Worm (Caenorhabditis elegans) whole organism, early embryonic: ENCODE results near the gene C12D5.9.

Source experiments
- B0310.2 ChIP-seq: sonication (generic microtip); optimal IDR thresholded peaks from 2 replicates; lab custom pipeline; 2016; ENCODE audit warnings: mild to moderate bottlenecking, missing genetic modification characterization, missing compliant biosample characterization
- ama-1 ChIP-seq: fragments of 150-350 bp; optimal IDR thresholded peaks from 2 replicates; lab custom pipeline; 2014
- ceh-36 ChIP-seq: sonication (generic microtip); optimal IDR thresholded peaks from 2 replicates; lab custom pipeline; 2016; ENCODE audit warnings: missing genetic modification characterization, inconsistent platforms, missing compliant biosample characterization
- ets-7 ChIP-seq: sonication (generic microtip); optimal IDR thresholded peaks from 2 replicates; lab custom pipeline; 2016; ENCODE audit warnings: missing genotype, missing genetic modification characterization, missing compliant biosample characterization
- flt-1 ChIP-seq: fragments of 200-800 bp; sonication (Bioruptor generic); IDR thresholded peaks from 2 replicates; pipeline ENCODE4 v1.3.6; 2022; ENCODE audit warnings: missing genetic modification characterization, missing compliant biosample characterization
- hmg-4 ChIP-seq: fragments of 200-800 bp; sonication (Bioruptor generic); optimal IDR thresholded peaks from 2 replicates; lab custom pipeline; 2018; ENCODE audit warnings: mild to moderate bottlenecking, missing genetic modification characterization, missing compliant biosample characterization
- pes-1 ChIP-seq: fragments of 200-800 bp; sonication (Bioruptor generic); IDR thresholded peaks from 2 replicates; pipeline ENCODE4 v1.3.6; 2022; ENCODE audit warnings: missing genetic modification reagents, missing genetic modification characterization, missing compliant biosample characterization
- scrt-1 ChIP-seq: fragments of 200-800 bp; sonication (Bioruptor generic); IDR thresholded peaks from 2 replicates; pipeline ENCODE4 v1.3.6; 2022; ENCODE audit warnings: missing genetic modification characterization, missing compliant biosample characterization
- tbx-11 ChIP-seq: fragments of 200-800 bp; sonication (Bioruptor generic); IDR thresholded peaks from 2 replicates; pipeline ENCODE4 v1.3.6; 2022; ENCODE audit warnings: missing genetic modification characterization, missing compliant biosample characterization
- tbx-37 ChIP-seq: fragments of 200-800 bp; sonication (Bioruptor generic); conservative IDR thresholded peaks from 2 replicates; pipeline ENCODE4 v1.3.6; 2022; ENCODE audit warnings: missing genetic modification reagents, missing genetic modification characterization, missing compliant biosample characterization
- tra-4 ChIP-seq: sonication (generic microtip); optimal IDR thresholded peaks from 2 replicates; lab custom pipeline; 2017; ENCODE audit warnings: missing genetic modification characterization, missing compliant biosample characterization

DNA sequence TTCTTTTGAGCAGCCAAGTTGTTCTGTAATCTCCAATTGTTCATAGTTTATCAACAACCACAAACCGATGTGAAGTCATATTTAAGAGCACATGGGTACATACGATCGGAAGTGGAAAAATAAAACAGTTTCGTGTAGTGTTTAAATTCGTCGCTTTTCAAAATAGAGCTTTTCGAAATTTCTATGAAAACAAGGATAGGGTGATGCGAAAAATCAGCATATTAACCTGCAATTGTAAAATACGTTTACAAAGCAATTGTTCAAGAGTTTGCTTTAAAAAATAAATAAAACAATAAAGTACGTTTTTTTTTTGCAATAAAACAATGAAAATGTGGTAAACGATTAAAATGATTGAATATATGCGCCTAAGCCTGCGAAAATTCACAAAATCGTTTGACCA is 32.2 kb upstream of the C12D5.9 start, which contains the start of gene ZK105.14:
- TF ChIP-seq hmg-4 (GFP tag; lab: Kevin White, UChicago) (no peak), ama-1 (lab: Kevin White, UChicago) (no peak), ceh-36 (tag; lab: Kevin White, UChicago) (no peak), B0310.2 (no peak), scrt-1 (GFP tag; lab: Robert Waterston, UW) (no peak), tbx-37 (GFP tag; lab: Robert Waterston, UW) (no peak), pes-1 (GFP tag; lab: Robert Waterston, UW) (no peak), flt-1 (GFP tag; lab: Robert Waterston, UW) (no peak), tbx-11 (GFP tag; lab: Robert Waterston, UW) (no peak), tra-4 (tag; lab: Kevin White, UChicago) (no peak), ets-7 (no peak)
